Worm (Caenorhabditis elegans): Measurements from ENCODE around the gene cbs-1.

DNA sequence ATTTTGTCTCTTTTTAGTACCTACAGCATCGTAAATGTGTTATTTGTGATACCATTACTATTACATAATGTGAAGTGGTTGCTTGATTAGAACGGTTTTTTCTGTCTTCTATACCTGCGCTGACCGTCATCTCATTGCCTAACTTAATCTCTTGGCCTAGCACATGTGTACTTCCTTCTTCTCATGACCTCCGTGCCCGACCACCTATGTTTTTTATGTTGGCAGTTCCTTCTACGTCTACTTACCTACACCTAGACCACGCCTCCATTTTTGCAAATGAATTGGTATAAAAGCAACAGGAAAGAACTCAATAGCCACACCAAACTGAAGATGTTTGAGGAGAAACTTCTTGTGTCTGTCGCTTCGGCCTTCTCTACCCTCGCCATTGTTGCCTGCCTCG lies 23.2 kb downstream of the cbs-1 start, which contains the start of gene col-176:
- no peak for TF ChIP-seq mdt-29 (GFP tag; IDR thresholded peaks at IDR 0.05)
- no peak for TF ChIP-seq nhr-25 (tag; optimal IDR thresholded peaks at IDR 0.05; ENCODE audit: borderline replicate concordance, insufficient read depth)
- TF ChIP-seq fkh-10 (GFP tag; optimal IDR thresholded peaks at IDR 0.05) = no peak
- no peak for TF ChIP-seq vab-7 (GFP tag; IDR thresholded peaks at IDR 0.05)
- TF ChIP-seq aha-1 (tag) = no peak
- TF ChIP-seq pha-4 (GFP tag; IDR thresholded peaks at IDR 0.05) = no peak
- no peak for TF ChIP-seq pha-4 (tag; optimal IDR thresholded peaks at IDR 0.05)
- TF ChIP-seq F44E2.7 (GFP tag; IDR thresholded peaks at IDR 0.05) = no peak
- no peak for TF ChIP-seq jun-1 (tag; optimal IDR thresholded peaks at IDR 0.05)
